Fruit fly (Drosophila melanogaster) Kc167 (cell line): Measurements from ENCODE around the gene CG15432.

Experiments used
- Myc ChIP-seq: fragments of >200 bp; optimal IDR thresholded peaks from 2 replicates; lab custom pipeline; 2017; ENCODE audit warnings: missing external identifiers
- insv ChIP-seq: fragments of >200 bp; optimal IDR thresholded peaks from 3 replicates; lab custom pipeline; 2018; ENCODE audit warnings: missing external identifiers
- psq ChIP-seq: fragments of >200 bp; optimal IDR thresholded peaks from 2 replicates; lab custom pipeline; 2017; ENCODE audit warnings: missing external identifiers
- ttk ChIP-seq: sonication (Bioruptor generic); optimal IDR thresholded peaks from 2 replicates; lab custom pipeline; 2017; ENCODE audit warnings: missing external identifiers

- peak; percentile 40 for TF ChIP-seq psq
- no peak for TF ChIP-seq Myc
- no peak for TF ChIP-seq ttk (lab: Kevin White, UChicago)
- TF ChIP-seq insv, result no peak
These were observed 6.5 kb downstream of the CG15432 start, which contains the start of gene MFS18 for dm6 chr2L:4448582-4449016.
